Fruit fly (Drosophila melanogaster) whole organism, pupa: ENCODE results near the gene Cpr65Ax1.
A peak's percentile ranks its signal among the peaks of the same experiment; 100 is the strongest.

Source experiments
- CG10348 ChIP-seq: fragments of 200-800 bp; sonication (Bioruptor generic); IDR thresholded peaks from 2 replicates; pipeline ENCODE4 v1.3.6; 2022; ENCODE audit warnings: missing biosample characterization, missing genetic modification characterization
- CG12605 ChIP-seq: fragments of 200-800 bp; sonication (Bioruptor generic); IDR thresholded peaks from 2 replicates; pipeline ENCODE4 v1.3.6; 2022; ENCODE audit warnings: missing biosample characterization, missing genetic modification characterization
- CG13204 ChIP-seq: fragments of 200-800 bp; sonication (Bioruptor generic); optimal IDR thresholded peaks from 2 replicates; lab custom pipeline; 2018; ENCODE audit warnings: missing biosample characterization, mild to moderate bottlenecking, missing genetic modification characterization, moderate library complexity
- CG14655 ChIP-seq: fragments of 200-800 bp; sonication (Bioruptor generic); optimal IDR thresholded peaks from 3 replicates; lab custom pipeline; 2017; ENCODE audit warnings: mild to moderate bottlenecking, missing biosample characterization, missing genetic modification reagents, missing genetic modification characterization
- CG15710 ChIP-seq: fragments of 200-800 bp; sonication (Bioruptor generic); optimal IDR thresholded peaks from 2 replicates; lab custom pipeline; 2018; ENCODE audit warnings: missing biosample characterization, mild to moderate bottlenecking, missing genetic modification characterization, moderate library complexity
- CG17806 ChIP-seq: fragments of 200-800 bp; sonication (Bioruptor generic); optimal IDR thresholded peaks from 2 replicates; lab custom pipeline; 2018; ENCODE audit warnings: missing biosample characterization, mild to moderate bottlenecking, missing genetic modification characterization, moderate library complexity
- CG32121 ChIP-seq: fragments of 200-800 bp; sonication (Bioruptor generic); IDR thresholded peaks from 2 replicates; pipeline ENCODE4 v1.3.6; 2022; ENCODE audit warnings: missing biosample characterization, missing genetic modification characterization
- CG34367 ChIP-seq: fragments of 200-800 bp; sonication (Bioruptor generic); optimal IDR thresholded peaks from 2 replicates; lab custom pipeline; 2018; ENCODE audit warnings: missing biosample characterization, mild to moderate bottlenecking, missing genetic modification characterization
- CG4496 ChIP-seq: fragments of 200-800 bp; sonication (Bioruptor generic); IDR thresholded peaks from 3 replicates; pipeline ENCODE4 v1.3.6; 2022; ENCODE audit warnings: missing biosample characterization, missing genetic modification characterization
- CG8159 ChIP-seq: fragments of 200-800 bp; sonication (Bioruptor generic); optimal IDR thresholded peaks from 3 replicates; lab custom pipeline; 2018; ENCODE audit warnings: missing biosample characterization, mild to moderate bottlenecking, missing genetic modification characterization, moderate library complexity
- CG8301 ChIP-seq: fragments of 200-800 bp; sonication (Bioruptor generic); optimal IDR thresholded peaks from 2 replicates; lab custom pipeline; 2018; ENCODE audit warnings: missing biosample characterization, mild to moderate bottlenecking, missing genetic modification characterization
- CG9948 ChIP-seq: fragments of 200-800 bp; sonication (Bioruptor generic); optimal IDR thresholded peaks from 2 replicates; lab custom pipeline; 2018; ENCODE audit warnings: missing biosample characterization, mild to moderate bottlenecking, missing genetic modification characterization, moderate library complexity
- D1 ChIP-seq: fragments of 200-800 bp; sonication (Bioruptor generic); optimal IDR thresholded peaks from 2 replicates; lab custom pipeline; 2018; ENCODE audit warnings: missing biosample characterization, mild to moderate bottlenecking, missing genetic modification characterization, moderate library complexity
- EcR ChIP-seq: fragments of 200-800 bp; sonication (Bioruptor generic); optimal IDR thresholded peaks from 3 replicates; lab custom pipeline; 2019; ENCODE audit warnings: missing biosample characterization, missing genetic modification characterization, mild to moderate bottlenecking, moderate library complexity, missing genetic modification reagents
- Ets98B ChIP-seq: fragments of 200-800 bp; sonication (Bioruptor generic); IDR thresholded peaks from 2 replicates; pipeline ENCODE4 v1.3.6; 2022; ENCODE audit warnings: missing biosample characterization, missing genetic modification characterization
- Pif1A ChIP-seq: fragments of 200-800 bp; sonication (Bioruptor generic); optimal IDR thresholded peaks from 3 replicates; lab custom pipeline; 2016; ENCODE audit warnings: missing biosample characterization, missing genetic modification characterization
- Pif1B ChIP-seq: fragments of 200-800 bp; sonication (Bioruptor generic); optimal IDR thresholded peaks from 3 replicates; lab custom pipeline; 2016; ENCODE audit warnings: missing biosample characterization, missing genetic modification characterization
- Snoo ChIP-seq: fragments of 200-800 bp; sonication (Bioruptor generic); optimal IDR thresholded peaks from 3 replicates; lab custom pipeline; 2017; ENCODE audit warnings: missing biosample characterization, mild to moderate bottlenecking, missing genetic modification characterization, inconsistent platforms
- fd96Ca ChIP-seq: fragments of 200-800 bp; sonication (Bioruptor generic); IDR thresholded peaks from 3 replicates; pipeline ENCODE4 v1.3.6; 2022; ENCODE audit warnings: missing biosample characterization, missing genetic modification characterization
- gl ChIP-seq: fragments of 200-800 bp; sonication (Bioruptor generic); optimal IDR thresholded peaks from 2 replicates; lab custom pipeline; 2018; ENCODE audit warnings: missing biosample characterization, mild to moderate bottlenecking, missing genetic modification characterization
- rn ChIP-seq: fragments of 200-800 bp; sonication (Bioruptor generic); IDR thresholded peaks from 2 replicates; pipeline ENCODE4 v1.3.6; 2022; ENCODE audit warnings: missing biosample characterization, missing genetic modification characterization

Cpr65Ax1 gene

DNA sequence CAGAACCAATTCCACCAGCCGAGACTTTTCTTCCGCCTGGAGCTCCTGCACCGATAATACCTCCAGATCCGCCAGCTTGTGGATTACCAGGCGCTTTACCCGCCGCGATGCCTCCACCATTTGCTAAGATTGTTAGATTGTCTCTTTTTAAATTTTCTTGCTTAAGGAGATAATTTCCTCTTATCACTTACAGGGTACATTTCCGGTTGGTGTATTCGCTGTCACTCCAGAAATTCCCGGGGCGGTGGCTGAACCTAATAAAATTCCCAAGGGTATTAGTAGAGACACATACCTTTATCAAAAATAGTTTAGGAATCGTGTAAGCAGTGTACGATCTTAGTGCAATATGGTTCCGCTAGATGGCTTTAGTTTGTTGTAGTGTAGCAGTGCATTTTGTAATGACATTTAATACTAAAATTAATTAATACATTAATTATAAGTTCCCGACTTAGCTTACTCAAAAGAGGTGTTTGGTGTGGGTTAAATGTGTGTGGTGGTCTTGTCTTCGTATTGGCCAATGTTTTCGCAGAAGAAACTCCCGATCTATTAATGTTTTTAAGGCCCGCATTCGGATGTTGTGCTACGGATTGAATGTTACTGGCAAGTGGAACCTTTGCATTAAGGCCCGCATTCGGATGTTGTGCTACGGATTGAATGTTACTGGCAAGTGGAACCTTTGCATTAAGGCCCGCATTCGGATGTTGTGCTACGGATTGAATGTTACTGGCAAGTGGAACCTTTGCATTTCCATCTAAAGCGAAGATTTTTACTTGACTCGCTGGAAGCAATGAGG lies 23.0 kb downstream of the Cpr65Ax1 start:
- TF ChIP-seq D1 (tag; lab: Kevin White, UChicago) (no peak), rn (GFP tag; lab: Robert Waterston, UW) (peak; percentile 25; the same call in 1 of the 2 replicates), CG10348 (GFP tag; lab: Robert Waterston, UW) (no peak), Pif1A (GFP tag; lab: Kevin White, UChicago) (peak; percentile 15)

DNA sequence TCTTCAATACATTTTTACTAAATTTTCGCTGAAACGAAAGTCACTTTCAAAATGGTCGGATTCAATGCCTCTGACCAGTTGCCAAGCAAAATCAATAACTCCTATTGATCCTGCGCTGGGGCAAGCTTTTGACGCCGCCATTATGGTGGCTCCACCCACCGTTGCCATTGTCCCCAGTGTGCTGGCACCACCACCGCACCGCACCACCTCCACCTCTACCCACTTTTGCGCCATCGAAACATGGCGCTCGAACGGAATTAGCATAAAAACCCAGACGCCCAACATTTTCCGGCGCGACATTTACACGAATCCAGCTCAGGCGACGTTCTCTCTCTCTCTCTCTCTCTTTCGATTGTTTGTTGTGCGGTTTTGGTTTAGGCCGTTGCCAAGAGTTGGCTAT lies 30.9 kb downstream of the Cpr65Ax1 start:
- TF ChIP-seq gl (tag; lab: Kevin White, UChicago) (no peak), CG32121 (GFP tag; lab: Robert Waterston, UW) (no peak)

- TF ChIP-seq CG13204 = no peak
- TF ChIP-seq Snoo (tag; lab: Kevin White, UChicago) = no peak
- no peak for TF ChIP-seq CG8301 (tag; lab: Kevin White, UChicago)
- no peak for TF ChIP-seq gl (tag; lab: Kevin White, UChicago)
- TF ChIP-seq CG14655 (GFP tag; lab: Kevin White, UChicago) = no peak
- TF ChIP-seq CG9948 (tag; lab: Kevin White, UChicago) = no peak
- TF ChIP-seq, all 21 proteins: peak for 0
These were observed 32.3 kb downstream of the Cpr65Ax1 start for dm6 chr3L:6115505-6115904.

dm6 chr3L:6111458-6111857 lies 36.3 kb downstream of the Cpr65Ax1 start:
- no peak for TF ChIP-seq CG10348 (GFP tag; lab: Robert Waterston, UW)
- no peak for TF ChIP-seq CG9948 (tag; lab: Kevin White, UChicago)
- TF ChIP-seq, all 21 proteins: peak for 0

DNA sequence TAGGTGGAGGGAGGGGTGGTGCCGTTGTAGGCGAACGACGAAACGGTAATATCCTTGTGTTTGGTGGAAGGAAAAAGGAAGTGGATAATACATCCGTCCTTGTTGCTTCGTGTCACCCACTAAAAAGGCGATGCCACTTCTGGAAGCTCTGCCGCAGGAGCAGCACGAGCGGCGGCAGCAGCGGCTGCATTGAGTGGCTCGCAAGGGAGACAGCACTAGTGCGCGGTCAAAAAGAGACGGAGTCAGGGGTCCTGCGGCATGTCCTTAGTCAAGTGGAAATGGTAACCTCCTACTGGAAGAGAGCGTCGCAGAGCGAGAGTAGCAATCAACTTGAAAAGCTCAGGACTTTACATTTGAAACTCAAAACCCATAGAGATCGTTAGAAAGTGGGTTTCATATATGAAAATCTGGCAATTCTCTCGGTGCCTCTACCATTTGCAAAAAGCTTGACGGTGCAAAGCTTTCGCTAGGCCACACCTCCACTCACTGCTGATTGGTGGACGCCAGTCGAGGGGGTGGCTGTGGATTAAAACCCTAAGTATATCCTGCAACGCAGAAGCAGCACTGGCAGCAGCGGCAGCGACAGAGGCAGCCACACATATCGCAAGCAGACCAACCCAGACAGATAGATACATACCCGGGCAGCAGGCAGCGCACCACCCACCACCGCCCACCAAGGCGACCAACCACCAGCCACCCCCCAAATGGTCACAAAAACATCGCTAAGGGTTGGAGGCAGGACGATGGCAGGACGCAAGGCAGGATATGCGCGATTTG lies 36.9 kb downstream of the Cpr65Ax1 start:
- TF ChIP-seq CG14655 (GFP tag; lab: Kevin White, UChicago) (no peak), Pif1B (GFP tag; lab: Kevin White, UChicago) (no peak), CG9948 (tag; lab: Kevin White, UChicago) (no peak), fd96Ca (GFP tag; lab: Robert Waterston, UW) (no peak), Ets98B (no peak), CG13204 (no peak), CG32121 (GFP tag; lab: Robert Waterston, UW) (no peak), CG8159 (no peak), EcR (GFP tag; lab: Kevin White, UChicago) (no peak), CG4496 (GFP tag; lab: Robert Waterston, UW) (no peak), D1 (tag; lab: Kevin White, UChicago) (no peak), CG12605 (GFP tag; lab: Robert Waterston, UW) (no peak), gl (tag; lab: Kevin White, UChicago) (no peak), Snoo (tag; lab: Kevin White, UChicago) (no peak), rn (GFP tag; lab: Robert Waterston, UW) (no peak), CG8301 (tag; lab: Kevin White, UChicago) (no peak)

- no peak for TF ChIP-seq Snoo (tag; lab: Kevin White, UChicago)
- TF ChIP-seq EcR (GFP tag; lab: Kevin White, UChicago) = no peak
- TF ChIP-seq Pif1A (GFP tag; lab: Kevin White, UChicago) = no peak
- TF ChIP-seq CG14655 (GFP tag; lab: Kevin White, UChicago) = no peak
- TF ChIP-seq D1 (tag; lab: Kevin White, UChicago) = no peak
- TF ChIP-seq CG15710 = no peak
- no peak for TF ChIP-seq fd96Ca (GFP tag; lab: Robert Waterston, UW)
- no peak for TF ChIP-seq CG34367
- TF ChIP-seq CG8301 (tag; lab: Kevin White, UChicago) = no peak
- TF ChIP-seq CG12605 (GFP tag; lab: Robert Waterston, UW) = no peak
- TF ChIP-seq Pif1B (GFP tag; lab: Kevin White, UChicago) = no peak
- no peak for TF ChIP-seq CG17806 (tag; lab: Kevin White, UChicago)
- TF ChIP-seq CG9948 (tag; lab: Kevin White, UChicago) = no peak
- no peak for TF ChIP-seq gl (tag; lab: Kevin White, UChicago)
- no peak for TF ChIP-seq Ets98B
- no peak for TF ChIP-seq CG13204
- TF ChIP-seq CG10348 (GFP tag; lab: Robert Waterston, UW) = no peak
- no peak for TF ChIP-seq CG32121 (GFP tag; lab: Robert Waterston, UW)
- no peak for TF ChIP-seq CG4496 (GFP tag; lab: Robert Waterston, UW)
These were observed 39.3 kb downstream of the Cpr65Ax1 start for dm6 chr3L:6108264-6109060.
